Worm (Caenorhabditis elegans): Measurements from ENCODE around the gene bckd-1A.
A peak's percentile ranks its signal among the peaks of the same experiment; 100 is the strongest.

Gene bckd-1A

DNA sequence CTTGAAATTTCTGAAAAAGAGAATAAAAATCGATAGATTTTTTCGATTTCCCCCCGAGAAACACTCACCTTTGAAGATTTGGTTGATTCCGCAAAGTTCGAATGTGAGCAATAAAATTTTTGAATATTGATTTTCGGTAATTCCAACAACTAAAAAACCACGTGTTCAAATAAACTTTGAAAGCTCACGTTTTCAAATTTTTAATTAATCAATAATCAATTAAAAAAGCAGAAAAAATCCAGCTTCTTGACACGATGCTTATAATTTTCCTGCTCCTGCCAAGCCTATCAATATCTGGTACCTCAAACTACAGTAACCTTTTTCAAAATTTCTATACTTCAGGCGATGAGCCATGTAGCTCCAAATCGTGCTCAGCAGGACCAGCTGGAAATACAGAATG, 15.1 kb upstream of the bckd-1A start, which contains the start of gene ZK1010.5:
Gene ZK1010.5 (minus strand): TSS at position 101 of the 400 bp plus-strand sequence.
- no peak for TF ChIP-seq snpc-4 (tag; optimal IDR thresholded peaks at IDR 0.05)
- no peak for TF ChIP-seq crh-2 (tag; optimal IDR thresholded peaks at IDR 0.05)
- TF ChIP-seq C34F6.9 (tag; optimal IDR thresholded peaks at IDR 0.05): no peak
- TF ChIP-seq peb-1 (tag; optimal IDR thresholded peaks at IDR 0.05): no peak
- no peak for TF ChIP-seq nhr-23 (tag; optimal IDR thresholded peaks at IDR 0.05)
- no peak for TF ChIP-seq nhr-77 (tag; optimal IDR thresholded peaks at IDR 0.05)
- no peak for TF ChIP-seq fos-1 (tag; optimal IDR thresholded peaks at IDR 0.05)
- no peak for TF ChIP-seq gmeb-1 (tag; optimal IDR thresholded peaks at IDR 0.05)
- TF ChIP-seq unc-39 (tag; optimal IDR thresholded peaks at IDR 0.05): no peak
- TF ChIP-seq nhr-25 (tag; optimal IDR thresholded peaks at IDR 0.05): no peak
- no peak for TF ChIP-seq sma-3 (GFP tag; optimal IDR thresholded peaks at IDR 0.05)
- no peak for TF ChIP-seq ztf-1 (GFP tag; conservative IDR thresholded peaks at IDR 0.05)
- no peak for TF ChIP-seq F13H6.1 (tag; optimal IDR thresholded peaks at IDR 0.05)

DNA sequence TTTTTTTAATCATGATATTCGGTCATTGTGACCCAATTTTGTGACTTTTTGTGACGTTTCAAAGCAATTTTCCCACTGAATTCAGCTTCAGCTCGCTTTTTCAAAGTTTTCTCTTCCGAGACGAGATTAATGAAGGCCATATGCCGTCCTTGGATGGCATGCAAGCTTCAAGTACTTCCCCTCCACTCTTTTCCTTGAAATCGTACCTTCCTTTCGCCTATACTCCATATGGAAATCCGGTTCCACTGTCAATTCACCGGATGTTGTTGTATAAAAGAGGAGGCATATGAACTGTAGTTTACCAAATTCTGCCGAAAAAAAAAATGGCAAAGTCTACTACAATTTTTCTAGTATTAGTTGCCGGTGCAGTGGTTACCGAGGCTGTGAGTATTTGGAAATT, 8.5 kb upstream of the bckd-1A start, which contains the start of gene ZK1010.4:
Gene ZK1010.4 (plus strand): TSS at position 301 of the 400 bp plus-strand sequence.
- TF ChIP-seq ceh-16 (tag; optimal IDR thresholded peaks at IDR 0.05): no peak
- TF ChIP-seq mbf-1 (tag; optimal IDR thresholded peaks at IDR 0.05): no peak
- no peak for TF ChIP-seq lin-13 (GFP tag; optimal IDR thresholded peaks at IDR 0.05)
- TF ChIP-seq ceh-82 (tag; optimal IDR thresholded peaks at IDR 0.05): no peak
- no peak for TF ChIP-seq unc-39 (tag; optimal IDR thresholded peaks at IDR 0.05)
- TF ChIP-seq lin-39 (tag; optimal IDR thresholded peaks at IDR 0.05): no peak
- no peak for TF ChIP-seq elt-3 (tag; optimal IDR thresholded peaks at IDR 0.05)
- no peak for TF ChIP-seq nhr-77 (tag; optimal IDR thresholded peaks at IDR 0.05)
- TF ChIP-seq nhr-237 (tag; optimal IDR thresholded peaks at IDR 0.05): no peak
- TF ChIP-seq alr-1 (tag; optimal IDR thresholded peaks at IDR 0.05): no peak
- no peak for TF ChIP-seq ztf-1 (GFP tag; conservative IDR thresholded peaks at IDR 0.05)
- TF ChIP-seq blmp-1 (tag; optimal IDR thresholded peaks at IDR 0.05; ENCODE audit: insufficient read depth): no peak
- TF ChIP-seq F13H6.1 (tag; optimal IDR thresholded peaks at IDR 0.05): no peak
- no peak for TF ChIP-seq zag-1 (tag; optimal IDR thresholded peaks at IDR 0.05)
- no peak for TF ChIP-seq R02D3.7 (tag; optimal IDR thresholded peaks at IDR 0.05)
- TF ChIP-seq mdl-1 (tag; optimal IDR thresholded peaks at IDR 0.05): no peak
- no peak for TF ChIP-seq peb-1 (tag; optimal IDR thresholded peaks at IDR 0.05)

DNA sequence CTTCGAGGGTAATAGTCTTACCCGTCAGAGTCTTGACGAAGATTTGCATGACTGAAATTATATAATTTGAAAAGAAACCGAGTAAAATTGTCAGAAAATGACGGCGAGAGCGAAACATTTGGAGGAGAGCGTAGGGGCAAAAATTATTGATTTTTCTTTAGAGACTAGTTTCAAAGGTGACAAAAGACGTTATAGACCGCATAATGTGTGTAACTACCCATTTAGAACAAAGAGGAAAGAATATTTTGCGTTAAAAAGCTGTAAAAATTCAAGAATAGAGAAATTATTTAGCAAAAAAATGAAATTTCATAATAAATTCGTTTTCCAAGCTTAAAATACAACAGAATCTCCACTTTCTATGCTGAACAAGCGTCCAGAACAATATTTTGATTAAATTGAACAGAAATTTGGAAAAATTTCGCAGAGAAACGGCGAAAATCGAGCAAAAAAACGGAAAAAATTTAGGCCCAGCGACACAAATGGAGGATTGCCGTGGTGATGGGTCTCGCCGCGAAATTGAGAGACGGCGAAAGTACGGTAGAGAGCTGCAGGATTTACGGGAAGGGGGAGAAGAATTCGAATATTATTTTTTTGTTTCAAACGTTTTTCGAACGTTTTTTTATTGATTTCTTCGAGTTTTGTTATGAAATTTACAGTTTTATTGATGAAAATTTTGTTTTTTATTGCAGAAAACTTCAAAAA, 6.3 kb upstream of the bckd-1A start, which contains the start of the genes ubq-2 and frg-1:
Gene ubq-2 (minus strand): TSS at position 51 of the 702 bp plus-strand sequence.
Gene frg-1 (plus strand): TSS at position 690 of the 702 bp plus-strand sequence.
- TF ChIP-seq peb-1 (tag; optimal IDR thresholded peaks at IDR 0.05): no peak
- TF ChIP-seq sma-9 (GFP tag; optimal IDR thresholded peaks at IDR 0.05): peak; percentile 81
- TF ChIP-seq sma-9 (tag; optimal IDR thresholded peaks at IDR 0.05): no peak
- no peak for TF ChIP-seq mbf-1 (tag; optimal IDR thresholded peaks at IDR 0.05)
- peak; percentile 78 for TF ChIP-seq mab-5 (tag; optimal IDR thresholded peaks at IDR 0.05)
- peak; percentile 59 for TF ChIP-seq ztf-4 (tag; optimal IDR thresholded peaks at IDR 0.05)
- no peak for TF ChIP-seq lin-39 (tag; optimal IDR thresholded peaks at IDR 0.05)
- TF ChIP-seq F13H6.1 (tag; optimal IDR thresholded peaks at IDR 0.05): peak; percentile 84
- peak; percentile 80 for TF ChIP-seq sma-3 (GFP tag; optimal IDR thresholded peaks at IDR 0.05)
- no peak for TF ChIP-seq Y55F3AM.14 (GFP tag; optimal IDR thresholded peaks at IDR 0.05)
- peak; percentile 91 for TF ChIP-seq unc-55 (GFP tag; optimal IDR thresholded peaks at IDR 0.05)
- peak; percentile 79 for TF ChIP-seq C34F6.9 (tag; optimal IDR thresholded peaks at IDR 0.05)
- TF ChIP-seq lsy-2 (tag; optimal IDR thresholded peaks at IDR 0.05): peak; percentile 99 to 100
- TF ChIP-seq ceh-82 (tag; optimal IDR thresholded peaks at IDR 0.05): no peak
- peak; percentile 46 for TF ChIP-seq nhr-10 (tag; optimal IDR thresholded peaks at IDR 0.05)
- peak; percentile 86 for TF ChIP-seq gmeb-1 (tag; optimal IDR thresholded peaks at IDR 0.05)
- TF ChIP-seq zag-1 (tag; optimal IDR thresholded peaks at IDR 0.05): peak; percentile 76
- TF ChIP-seq ama-1 (optimal IDR thresholded peaks at IDR 0.05): peak; percentile 69
- no peak for TF ChIP-seq unc-39 (tag; optimal IDR thresholded peaks at IDR 0.05)
- TF ChIP-seq skn-1 (tag; optimal IDR thresholded peaks at IDR 0.05): no peak
- peak; percentile 84 for TF ChIP-seq lin-13 (GFP tag; optimal IDR thresholded peaks at IDR 0.05)
- TF ChIP-seq dmd-4 (tag; optimal IDR thresholded peaks at IDR 0.05): peak; percentile 12
- TF ChIP-seq nhr-6 (tag; optimal IDR thresholded peaks at IDR 0.05): peak; percentile 48
- TF ChIP-seq blmp-1 (tag; optimal IDR thresholded peaks at IDR 0.05; ENCODE audit: insufficient read depth): no peak
- peak; percentile 100 for TF ChIP-seq R02D3.7 (tag; optimal IDR thresholded peaks at IDR 0.05)
- TF ChIP-seq ztf-11 (tag; optimal IDR thresholded peaks at IDR 0.05): no peak
- peak; percentile 47 for TF ChIP-seq snpc-4 (tag; optimal IDR thresholded peaks at IDR 0.05)
- no peak for TF ChIP-seq elt-1 (tag; optimal IDR thresholded peaks at IDR 0.05)
- no peak for TF ChIP-seq alr-1 (tag; optimal IDR thresholded peaks at IDR 0.05)
- TF ChIP-seq nhr-77 (tag; optimal IDR thresholded peaks at IDR 0.05): no peak
- no peak for TF ChIP-seq unc-62 (GFP tag; optimal IDR thresholded peaks at IDR 0.05)
- peak; percentile 87 for TF ChIP-seq crh-2 (tag; optimal IDR thresholded peaks at IDR 0.05)
- TF ChIP-seq nhr-11 (tag; optimal IDR thresholded peaks at IDR 0.05): no peak
- TF ChIP-seq sem-4 (tag; optimal IDR thresholded peaks at IDR 0.05): peak; percentile 97
- peak; percentile 66 for TF ChIP-seq fos-1 (tag; optimal IDR thresholded peaks at IDR 0.05)
- peak; percentile 35 for TF ChIP-seq nhr-237 (tag; optimal IDR thresholded peaks at IDR 0.05)
- peak; percentile 83 for TF ChIP-seq nhr-25 (tag; optimal IDR thresholded peaks at IDR 0.05)
- peak; percentile 78 for TF ChIP-seq nhr-129 (tag; optimal IDR thresholded peaks at IDR 0.05)
- no peak for TF ChIP-seq mdl-1 (tag; optimal IDR thresholded peaks at IDR 0.05)
- peak; percentile 91 for TF ChIP-seq lin-11 (tag; optimal IDR thresholded peaks at IDR 0.05)
- TF ChIP-seq ZK546.5 (tag; optimal IDR thresholded peaks at IDR 0.05): peak; percentile 37
- TF ChIP-seq ceh-16 (tag; optimal IDR thresholded peaks at IDR 0.05): peak; percentile 75
- no peak for TF ChIP-seq ztf-1 (GFP tag; conservative IDR thresholded peaks at IDR 0.05)
